Fruit fly (Drosophila melanogaster) whole organism, embryonic: Measurements from ENCODE around the gene CG17855.

ENCODE experiments used
- Atf6 ChIP-seq: fragments of 200-800 bp; sonication (Bioruptor generic); IDR thresholded peaks from 2 replicates; pipeline ENCODE4 v1.3.6; 2022; ENCODE audit warnings: missing biosample characterization, missing genetic modification characterization
- CG10147 ChIP-seq: fragments of 200-800 bp; sonication (Bioruptor generic); optimal IDR thresholded peaks from 2 replicates; lab custom pipeline; 2019; ENCODE audit warnings: missing biosample characterization, mild to moderate bottlenecking, missing genetic modification characterization, moderate library complexity
- CG10274 ChIP-seq: fragments of 200-800 bp; sonication (Bioruptor generic); optimal IDR thresholded peaks from 3 replicates; lab custom pipeline; 2017; ENCODE audit warnings: missing biosample characterization, mild to moderate bottlenecking, missing genetic modification characterization
- CG11696 ChIP-seq: fragments of 200-800 bp; sonication (Bioruptor generic); IDR thresholded peaks from 2 replicates; pipeline ENCODE4 v1.3.6; 2022; ENCODE audit warnings: missing biosample characterization, missing genetic modification characterization
- CG11723 ChIP-seq: fragments of 200-800 bp; sonication (Bioruptor generic); optimal IDR thresholded peaks from 2 replicates; lab custom pipeline; 2017; ENCODE audit warnings: missing biosample characterization, mild to moderate bottlenecking, missing genetic modification characterization
- CG12071 ChIP-seq: fragments of 200-800 bp; sonication (Bioruptor generic); optimal IDR thresholded peaks from 3 replicates; lab custom pipeline; 2018; ENCODE audit warnings: missing biosample characterization, mild to moderate bottlenecking, missing genetic modification characterization
- CG12744 ChIP-seq: fragments of 200-800 bp; sonication (Bioruptor generic); optimal IDR thresholded peaks from 2 replicates; lab custom pipeline; 2016; ENCODE audit warnings: missing biosample characterization, missing genetic modification characterization
- CG17328 ChIP-seq: fragments of 200-800 bp; sonication (Bioruptor generic); IDR thresholded peaks from 2 replicates; pipeline ENCODE4 v1.3.6; 2022; ENCODE audit warnings: missing biosample characterization, missing genetic modification characterization
- CG17612 ChIP-seq: fragments of 200-800 bp; sonication (Bioruptor generic); IDR thresholded peaks from 2 replicates; pipeline ENCODE4 v1.3.6; 2022; ENCODE audit warnings: missing biosample characterization, missing genetic modification characterization
- CG2199 ChIP-seq: fragments of 200-800 bp; sonication (Bioruptor generic); IDR thresholded peaks from 3 replicates; pipeline ENCODE4 v1.3.6; 2022; ENCODE audit warnings: missing biosample characterization, missing genetic modification characterization
- CG2712 ChIP-seq: fragments of 200-800 bp; optimal IDR thresholded peaks from 3 replicates; lab custom pipeline; 2019; ENCODE audit warnings: missing biosample characterization, mild to moderate bottlenecking, missing genetic modification characterization, moderate library complexity
- CG34376 ChIP-seq: fragments of 200-800 bp; sonication (Bioruptor generic); optimal IDR thresholded peaks from 2 replicates; lab custom pipeline; 2018; ENCODE audit warnings: missing biosample characterization, mild to moderate bottlenecking, missing genetic modification characterization
- CG3847 ChIP-seq: fragments of 200-800 bp; sonication (Bioruptor generic); IDR thresholded peaks from 2 replicates; pipeline ENCODE4 v1.3.6; 2022; ENCODE audit warnings: missing biosample characterization, missing genetic modification characterization
- CG4360 ChIP-seq: fragments of 200-800 bp; sonication (Bioruptor generic); IDR thresholded peaks from 2 replicates; pipeline ENCODE4 v1.3.6; 2022; ENCODE audit warnings: missing biosample characterization, missing genetic modification characterization
- CG5180 ChIP-seq: fragments of 200-800 bp; sonication (Bioruptor generic); optimal IDR thresholded peaks from 3 replicates; lab custom pipeline; 2017; ENCODE audit warnings: missing biosample characterization, missing genetic modification characterization, mild to moderate bottlenecking, moderate library complexity, missing genetic modification reagents
- CG6175 ChIP-seq: fragments of 200-800 bp; sonication (Bioruptor generic); IDR thresholded peaks from 3 replicates; pipeline ENCODE4 v1.3.6; 2022; ENCODE audit warnings: missing biosample characterization, missing genetic modification characterization
- CG6254 ChIP-seq: fragments of 200-800 bp; sonication (Bioruptor generic); optimal IDR thresholded peaks from 3 replicates; lab custom pipeline; 2017; ENCODE audit warnings: mild to moderate bottlenecking, missing biosample characterization, missing genetic modification reagents, missing genetic modification characterization
- CG6854 ChIP-seq: fragments of 200-800 bp; sonication (Bioruptor generic); optimal IDR thresholded peaks from 3 replicates; lab custom pipeline; 2017; ENCODE audit warnings: missing biosample characterization, mild to moderate bottlenecking, missing genetic modification characterization
- CG7786 ChIP-seq: fragments of 200-800 bp; sonication (Bioruptor generic); optimal IDR thresholded peaks from 2 replicates; lab custom pipeline; 2016; ENCODE audit warnings: missing biosample characterization, missing genetic modification characterization
- CG8290 ChIP-seq, 3 experiments: fragments of 200-800 bp; sonication (Bioruptor generic); optimal IDR thresholded peaks; 2 replicates each; lab custom pipeline; 2016 to 2019; ENCODE audit warnings: missing biosample characterization in 3 of 3, missing genetic modification characterization in 3 of 3, mild to moderate bottlenecking in 2 of 3, moderate library complexity in 1 of 3
- CG9932 ChIP-seq: fragments of 200-800 bp; sonication (Bioruptor generic); IDR thresholded peaks from 2 replicates; pipeline ENCODE4 v1.3.6; 2022; ENCODE audit warnings: missing biosample characterization, missing genetic modification characterization
- Chrac-16 ChIP-seq: fragments of 200-800 bp; sonication (Bioruptor generic); optimal IDR thresholded peaks from 3 replicates; lab custom pipeline; 2016; ENCODE audit warnings: missing biosample characterization, missing genetic modification characterization
- D19A ChIP-seq: fragments of 200-800 bp; optimal IDR thresholded peaks from 3 replicates; lab custom pipeline; 2019; ENCODE audit warnings: missing biosample characterization, mild to moderate bottlenecking, missing genetic modification characterization, moderate library complexity
- Doc3 ChIP-seq: fragments of 200-800 bp; sonication (Bioruptor generic); IDR thresholded peaks from 3 replicates; pipeline ENCODE4 v1.3.6; 2022; ENCODE audit warnings: missing biosample characterization, missing genetic modification characterization; ENCODE audit not compliant: partially characterized antibody
- Dp ChIP-seq: fragments of 200-800 bp; sonication (Bioruptor generic); optimal IDR thresholded peaks from 2 replicates; lab custom pipeline; 2018; ENCODE audit warnings: missing biosample characterization, mild to moderate bottlenecking, missing genetic modification characterization, moderate library complexity
- Ets97D ChIP-seq: fragments of 200-800 bp; sonication (Bioruptor generic); optimal IDR thresholded peaks from 3 replicates; lab custom pipeline; 2016; ENCODE audit warnings: missing biosample characterization, missing genetic modification characterization
- Fer2 ChIP-seq: fragments of 200-800 bp; sonication (Bioruptor generic); optimal IDR thresholded peaks from 2 replicates; lab custom pipeline; 2018; ENCODE audit warnings: missing biosample characterization, mild to moderate bottlenecking, missing genetic modification characterization, moderate library complexity
- Hand ChIP-seq: fragments of 200-800 bp; sonication (Bioruptor generic); optimal IDR thresholded peaks from 2 replicates; lab custom pipeline; 2017; ENCODE audit warnings: mild to moderate bottlenecking, missing biosample characterization, missing genetic modification reagents, missing genetic modification characterization
- Sin3A ChIP-seq: fragments of >200 bp; optimal IDR thresholded peaks from 2 replicates; lab custom pipeline; 2018
- Sox100B ChIP-seq: fragments of 200-800 bp; sonication (Bioruptor generic); optimal IDR thresholded peaks from 3 replicates; lab custom pipeline; 2018; ENCODE audit warnings: missing biosample characterization, mild to moderate bottlenecking, missing genetic modification characterization
- Sry-β ChIP-seq: fragments of 200-800 bp; sonication (Bioruptor generic); optimal IDR thresholded peaks from 2 replicates; lab custom pipeline; 2018; ENCODE audit warnings: missing biosample characterization, mild to moderate bottlenecking, missing genetic modification characterization, moderate library complexity
- ato ChIP-seq: fragments of 200-800 bp; sonication (Bioruptor generic); IDR thresholded peaks from 2 replicates; pipeline ENCODE4 v1.3.6; 2022; ENCODE audit warnings: missing biosample characterization, missing genetic modification characterization; ENCODE audit not compliant: partially characterized antibody
- bbx ChIP-seq: fragments of 200-800 bp; sonication (Bioruptor generic); IDR thresholded peaks from 2 replicates; pipeline ENCODE4 v1.3.6; 2022; ENCODE audit warnings: missing biosample characterization, missing genetic modification characterization; ENCODE audit not compliant: partially characterized antibody
- cato ChIP-seq: fragments of 200-800 bp; sonication (Bioruptor generic); optimal IDR thresholded peaks from 2 replicates; lab custom pipeline; 2016; ENCODE audit warnings: missing biosample characterization, missing genetic modification characterization, borderline replicate concordance
- chn ChIP-seq: fragments of 200-800 bp; sonication (Bioruptor generic); optimal IDR thresholded peaks from 2 replicates; lab custom pipeline; 2016; ENCODE audit warnings: missing biosample characterization, missing genetic modification characterization
- fd96Cb ChIP-seq: fragments of 200-800 bp; sonication (Bioruptor generic); optimal IDR thresholded peaks from 2 replicates; lab custom pipeline; 2018; ENCODE audit warnings: missing biosample characterization, mild to moderate bottlenecking, missing genetic modification characterization, moderate library complexity
- ftz-f1 ChIP-seq: fragments of 200-800 bp; sonication (Bioruptor generic); optimal IDR thresholded peaks from 2 replicates; lab custom pipeline; 2016; ENCODE audit warnings: missing biosample characterization, missing genetic modification characterization
- gce ChIP-seq: fragments of 200-800 bp; sonication (Bioruptor generic); IDR thresholded peaks from 3 replicates; pipeline ENCODE4 v1.3.6; 2022; ENCODE audit warnings: missing biosample characterization, missing genetic modification characterization
- gcm2 ChIP-seq: fragments of 200-800 bp; sonication (Bioruptor generic); optimal IDR thresholded peaks from 2 replicates; lab custom pipeline; 2016; ENCODE audit warnings: missing biosample characterization, missing genetic modification characterization
- grau ChIP-seq: fragments of 200-800 bp; optimal IDR thresholded peaks from 3 replicates; lab custom pipeline; 2019; ENCODE audit warnings: missing biosample characterization, mild to moderate bottlenecking, missing genetic modification characterization, moderate library complexity
- kah ChIP-seq: fragments of 200-800 bp; sonication (Bioruptor generic); optimal IDR thresholded peaks from 2 replicates; lab custom pipeline; 2018; ENCODE audit warnings: missing biosample characterization, mild to moderate bottlenecking, missing genetic modification characterization
- ken ChIP-seq: fragments of 200-800 bp; sonication (Bioruptor generic); IDR thresholded peaks from 3 replicates; pipeline ENCODE4 v1.3.6; 2022; ENCODE audit warnings: missing biosample characterization, missing genetic modification characterization
- lab ChIP-seq: fragments of 200-800 bp; sonication (Bioruptor generic); optimal IDR thresholded peaks from 3 replicates; lab custom pipeline; 2017; ENCODE audit warnings: missing biosample characterization, missing genetic modification characterization, mild to moderate bottlenecking, moderate library complexity, missing genetic modification reagents
- pum ChIP-seq: fragments of 200-800 bp; sonication (Bioruptor generic); optimal IDR thresholded peaks from 2 replicates; lab custom pipeline; 2016; ENCODE audit warnings: missing biosample characterization, missing genetic modification characterization
- schlank ChIP-seq: fragments of 200-800 bp; sonication (Bioruptor generic); optimal IDR thresholded peaks from 2 replicates; lab custom pipeline; 2018; ENCODE audit warnings: missing biosample characterization, mild to moderate bottlenecking, missing genetic modification characterization
- sqz ChIP-seq: fragments of 200-800 bp; sonication (Bioruptor generic); optimal IDR thresholded peaks from 3 replicates; lab custom pipeline; 2018; ENCODE audit warnings: missing biosample characterization, mild to moderate bottlenecking, missing genetic modification characterization
- ssp ChIP-seq: fragments of 200-800 bp; sonication (Bioruptor generic); IDR thresholded peaks from 2 replicates; pipeline ENCODE4 v1.3.6; 2022; ENCODE audit warnings: missing biosample characterization, missing genetic modification characterization

The CG17855 gene

DNA sequence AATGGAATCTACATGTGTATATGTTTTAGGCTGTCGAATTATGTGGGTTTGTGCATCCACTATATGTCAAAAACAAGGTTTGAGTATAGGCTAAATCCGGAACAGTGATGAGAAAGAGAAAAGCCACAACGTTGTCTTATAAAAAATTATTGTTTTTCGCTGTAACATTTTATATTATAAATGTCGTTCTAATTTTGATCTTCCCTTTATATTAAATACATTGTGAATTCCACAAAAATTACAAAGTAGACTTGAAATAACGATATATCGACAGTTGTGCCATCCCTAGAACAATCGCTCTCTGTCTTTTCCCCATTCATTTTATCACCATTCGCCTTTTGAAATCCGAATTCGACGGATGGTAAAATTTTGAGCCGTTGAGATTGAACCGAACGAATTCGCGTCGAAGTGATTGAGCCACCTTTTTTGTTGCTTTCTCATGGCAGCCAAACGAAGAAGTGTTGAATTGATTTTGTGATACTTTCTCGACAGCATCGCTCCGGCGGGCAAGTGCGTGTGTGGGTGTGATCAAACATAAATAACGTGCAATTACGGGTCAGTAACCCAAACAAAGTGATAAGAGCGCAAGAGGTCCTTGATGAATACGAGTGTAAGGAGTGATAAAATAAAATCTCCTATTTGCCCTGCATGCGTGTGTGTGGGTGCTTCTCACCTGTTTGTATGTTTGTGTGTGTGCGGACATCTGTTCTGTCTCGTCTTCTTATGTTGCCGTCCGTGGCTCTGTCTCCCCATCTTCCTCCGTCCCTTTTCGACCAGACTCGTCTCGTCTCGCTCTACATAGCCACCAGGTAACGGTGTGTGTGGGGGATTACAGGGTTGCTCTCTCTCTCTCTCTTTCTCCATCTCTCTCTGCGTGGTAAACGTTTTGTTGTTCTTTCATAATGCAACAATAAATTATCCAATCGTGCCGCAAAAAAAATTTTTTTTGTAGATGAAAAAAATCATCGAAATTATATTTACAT is 19.1 kb upstream of the CG17855 start, which contains the start of gene Oatp30B (continued):
- TF ChIP-seq Sin3A (lab: Kevin White, UChicago) (no peak), sqz (GFP tag; lab: Kevin White, UChicago) (peak; percentile 79), Doc3 (GFP tag; lab: Robert Waterston, UW) (peak; percentile 100), CG6254 (peak; percentile 90), Atf6 (GFP tag; lab: Robert Waterston, UW) (peak; percentile 97), Chrac-16 (GFP tag; lab: Kevin White, UChicago) (peak; percentile 97), lab (GFP tag; lab: Kevin White, UChicago) (peak; percentile 98), CG10147 (peak; percentile 97), CG12071 (GFP tag; lab: Kevin White, UChicago) (peak; percentile 88), CG17612 (peak; percentile 93), CG6175 (GFP tag; lab: Robert Waterston, UW) (peak; percentile 95), schlank (peak; percentile 89), pum (GFP tag; lab: Kevin White, UChicago) (peak; percentile 96), CG34376 (GFP tag; lab: Kevin White, UChicago) (peak; percentile 95), Fer2 (tag; lab: Kevin White, UChicago) (peak; percentile 96), gce (GFP tag; lab: Robert Waterston, UW) (peak; percentile 95; the same call in 2 of the 3 replicates), CG5180 (peak; percentile 80), ssp (peak; percentile 92), gcm2 (GFP tag; lab: Kevin White, UChicago) (peak; percentile 91), CG9932 (peak; percentile 99), CG11696 (GFP tag; lab: Robert Waterston, UW) (peak; percentile 90), Hand (GFP tag; lab: Kevin White, UChicago) (peak; percentile 85), ftz-f1 (GFP tag; lab: Kevin White, UChicago) (peak; percentile 55), Sry-β (GFP tag; lab: Kevin White, UChicago) (peak; percentile 89), grau (tag; lab: Kevin White, UChicago) (peak; percentile 96), CG12744 (GFP tag; lab: Kevin White, UChicago) (peak; percentile 94), fd96Cb (tag; lab: Kevin White, UChicago) (peak; percentile 95), ken (peak; percentile 98), CG2712 (tag; lab: Kevin White, UChicago) (peak; percentile 98), CG8290 (GFP tag; optimal IDR thresholded peaks at IDR 0.05; lab: Kevin White, UChicago) (peak; percentile 93), CG8290 (tag; optimal IDR thresholded peaks at IDR 0.05; lab: Kevin White, UChicago) (peak; percentile 73 to 96), CG4360 (GFP tag; lab: Robert Waterston, UW) (peak; percentile 81), D19A (tag; lab: Kevin White, UChicago) (peak; percentile 90), cato (GFP tag; lab: Kevin White, UChicago) (peak; percentile 92), CG10274 (GFP tag; lab: Kevin White, UChicago) (peak; percentile 78), CG2199 (GFP tag; lab: Robert Waterston, UW) (peak; percentile 97), kah (GFP tag; lab: Kevin White, UChicago) (peak; percentile 80), CG7786 (GFP tag; lab: Kevin White, UChicago) (peak; percentile 94), Dp (GFP tag; lab: Kevin White, UChicago) (peak; percentile 50), ato (GFP tag; lab: Robert Waterston, UW) (peak; percentile 83), CG3847 (GFP tag; lab: Robert Waterston, UW) (peak; percentile 98), Ets97D (GFP tag; lab: Kevin White, UChicago) (peak; percentile 94), CG11723 (GFP tag; lab: Kevin White, UChicago) (peak; percentile 85), chn (GFP tag; lab: Kevin White, UChicago) (peak; percentile 95), Sox100B (GFP tag; lab: Kevin White, UChicago) (peak; percentile 84), CG17328 (peak; percentile 97), bbx (GFP tag; lab: Robert Waterston, UW) (peak; percentile 97), CG6854 (peak; percentile 90)
